Fruit fly (Drosophila melanogaster): ENCODE data around the gene CG7573.
A peak's percentile ranks its signal among the peaks of the same experiment; 100 is the strongest.

Gene CG7573

DNA sequence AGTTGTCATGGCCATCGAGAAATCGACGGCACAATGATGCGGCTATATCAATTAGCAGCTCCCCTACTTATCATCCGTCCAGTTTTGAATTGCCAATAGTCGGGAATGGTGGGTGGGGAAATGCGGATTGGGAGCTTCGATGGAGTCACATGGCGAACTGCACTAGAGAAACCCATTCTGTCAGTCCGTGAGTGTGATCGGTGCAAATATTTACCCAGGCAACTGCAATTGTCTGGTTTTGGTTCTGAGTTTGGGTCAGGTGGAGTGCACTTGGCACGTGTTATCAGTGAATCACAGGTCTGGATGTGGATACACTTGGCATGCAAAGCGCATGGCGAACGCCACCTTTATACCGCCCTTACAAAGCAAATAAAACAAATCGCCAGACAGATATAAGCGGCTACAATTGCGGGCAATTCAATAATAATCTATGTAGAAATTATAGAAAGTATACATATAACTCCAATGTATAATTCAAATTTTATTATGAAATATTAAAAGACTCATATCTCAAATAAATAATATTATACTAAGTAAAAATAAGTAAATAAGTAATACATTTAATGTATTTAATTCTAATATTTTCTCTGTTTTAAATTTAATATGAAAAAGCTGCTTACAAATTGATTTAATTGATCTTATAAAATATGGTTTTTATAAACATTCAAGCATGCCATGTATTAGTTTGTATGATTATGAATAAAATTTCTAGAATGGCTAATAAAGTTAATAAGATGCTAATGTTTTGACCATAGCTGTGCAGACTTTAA lies 39.1 kb upstream of the CG7573 start (continued):
- TF ChIP-seq CG8924 (tag; optimal IDR thresholded peaks at IDR 0.05), result peak; percentile 54
- TF ChIP-seq sens-2 (GFP tag; IDR thresholded peaks at IDR 0.05), result peak; percentile 52; the same call in 1 of the 2 replicates
- TF ChIP-seq dm (GFP tag; optimal IDR thresholded peaks at IDR 0.05), result no peak
- TF ChIP-seq CG14710 (tag; optimal IDR thresholded peaks at IDR 0.05), result peak; percentile 5
- TF ChIP-seq HLH54F (GFP tag; optimal IDR thresholded peaks at IDR 0.05), result no peak
- no peak for TF ChIP-seq sd (tag; optimal IDR thresholded peaks at IDR 0.05)
- TF ChIP-seq D19A (tag; optimal IDR thresholded peaks at IDR 0.05), result peak; percentile 31
- TF ChIP-seq Hey (tag; optimal IDR thresholded peaks at IDR 0.05), result peak; percentile 8
- peak; percentile 12; the same call in 1 of the 3 replicates for TF ChIP-seq Dbx (GFP tag; IDR thresholded peaks at IDR 0.05)
- no peak for TF ChIP-seq chn (GFP tag; optimal IDR thresholded peaks at IDR 0.05)
- TF ChIP-seq Elba2 (GFP tag; optimal IDR thresholded peaks at IDR 0.05), result no peak
- no peak for TF ChIP-seq CG11456 (GFP tag; IDR thresholded peaks at IDR 0.05)
- no peak for TF ChIP-seq cato (GFP tag; optimal IDR thresholded peaks at IDR 0.05; ENCODE audit: borderline replicate concordance)
- TF ChIP-seq grau (tag; optimal IDR thresholded peaks at IDR 0.05), result peak; percentile 38
- TF ChIP-seq usp (GFP tag; optimal IDR thresholded peaks at IDR 0.05), result no peak
- TF ChIP-seq btn (GFP tag; optimal IDR thresholded peaks at IDR 0.05), result no peak
- no peak for TF ChIP-seq Oaz (GFP tag; IDR thresholded peaks at IDR 0.05)
- TF ChIP-seq Nf-YA (GFP tag; IDR thresholded peaks at IDR 0.05), result no peak
- no peak for TF ChIP-seq CG1647 (GFP tag; optimal IDR thresholded peaks at IDR 0.05)
- TF ChIP-seq Rfx (GFP tag; IDR thresholded peaks at IDR 0.05), result no peak
- peak; percentile 71 for TF ChIP-seq CG17361 (GFP tag; IDR thresholded peaks at IDR 0.05)
- TF ChIP-seq sim (GFP tag; IDR thresholded peaks at IDR 0.05), result no peak
- TF ChIP-seq Trl (optimal IDR thresholded peaks at IDR 0.05), result no peak
- TF ChIP-seq Trl (GFP tag; optimal IDR thresholded peaks at IDR 0.05), result no peak
- TF ChIP-seq CG10543 (GFP tag; optimal IDR thresholded peaks at IDR 0.05), result no peak
- no peak for TF ChIP-seq HLH4C (GFP tag; IDR thresholded peaks at IDR 0.05; ENCODE audit: partially characterized antibody)
- TF ChIP-seq Kr (GFP tag; optimal IDR thresholded peaks at IDR 0.05), result no peak
- no peak for TF ChIP-seq Vsx1 (GFP tag; optimal IDR thresholded peaks at IDR 0.05)
- no peak for TF ChIP-seq eve (GFP tag; optimal IDR thresholded peaks at IDR 0.05)
- no peak for TF ChIP-seq Fer2 (tag; optimal IDR thresholded peaks at IDR 0.05)
- no peak for TF ChIP-seq run (tag; optimal IDR thresholded peaks at IDR 0.05)
- TF ChIP-seq CG9932 (GFP tag; IDR thresholded peaks at IDR 0.05), result peak; percentile 35; the same call in 1 of the 2 replicates
- no peak for TF ChIP-seq CG1233 (GFP tag; optimal IDR thresholded peaks at IDR 0.05)
- no peak for TF ChIP-seq Rx (GFP tag; IDR thresholded peaks at IDR 0.05)
- no peak for TF ChIP-seq CG10321 (GFP tag; IDR thresholded peaks at IDR 0.05)
- no peak for TF ChIP-seq CG17359 (tag; optimal IDR thresholded peaks at IDR 0.05)
- TF ChIP-seq da (GFP tag; optimal IDR thresholded peaks at IDR 0.05), result no peak
- TF ChIP-seq Mrtf (GFP tag; IDR thresholded peaks at IDR 0.05), result no peak
- TF ChIP-seq jigr1 (GFP tag; IDR thresholded peaks at IDR 0.05), result no peak
- peak; percentile 56 for TF ChIP-seq CG2712 (tag; optimal IDR thresholded peaks at IDR 0.05)
- TF ChIP-seq chm (GFP tag; IDR thresholded peaks at IDR 0.05), result no peak
- no peak for TF ChIP-seq hbn (GFP tag; IDR thresholded peaks at IDR 0.05; ENCODE audit: partially characterized antibody)
- peak; percentile 74 for TF ChIP-seq Med (GFP tag)
- peak; percentile 65 for TF ChIP-seq CG18262 (tag; optimal IDR thresholded peaks at IDR 0.05)
- TF ChIP-seq CG11696 (GFP tag; IDR thresholded peaks at IDR 0.05), result peak; percentile 59
- peak; percentile 25; the same call in 1 of the 2 replicates for TF ChIP-seq E2f2 (GFP tag; IDR thresholded peaks at IDR 0.05)
- peak; percentile 21 for TF ChIP-seq CG9437 (GFP tag; optimal IDR thresholded peaks at IDR 0.05)
- no peak for TF ChIP-seq ham (GFP tag; IDR thresholded peaks at IDR 0.05)
- TF ChIP-seq CG13424 (tag; optimal IDR thresholded peaks at IDR 0.05), result peak; percentile 15
- TF ChIP-seq CG5953 (GFP tag; IDR thresholded peaks at IDR 0.05), result no peak
- no peak for TF ChIP-seq CG3163 (GFP tag; optimal IDR thresholded peaks at IDR 0.05)

Data from whole organism, embryonic.